Worm (Caenorhabditis elegans) whole organism, L4/young adult: ENCODE measurements around the gene ZK180.6.

Source experiments
- W03F9.2 ChIP-seq: fragments of 150-350 bp; optimal IDR thresholded peaks from 2 replicates; lab custom pipeline; 2014; ENCODE audit warnings: missing biosample characterization, missing genetic modification characterization
- him-1 ChIP-seq: sonication (generic microtip); optimal IDR thresholded peaks from 2 replicates; lab custom pipeline; 2016; ENCODE audit warnings: missing genotype, missing genetic modification reagents, missing genetic modification characterization, missing compliant biosample characterization

- TF ChIP-seq him-1 (no peak), W03F9.2 (tag; lab: Kevin White, UChicago) (no peak)
Observed at ce11 chrIV:4481298-4481697, 43.5 kb downstream of the ZK180.6 start.
